In the genomic region with DNA sequence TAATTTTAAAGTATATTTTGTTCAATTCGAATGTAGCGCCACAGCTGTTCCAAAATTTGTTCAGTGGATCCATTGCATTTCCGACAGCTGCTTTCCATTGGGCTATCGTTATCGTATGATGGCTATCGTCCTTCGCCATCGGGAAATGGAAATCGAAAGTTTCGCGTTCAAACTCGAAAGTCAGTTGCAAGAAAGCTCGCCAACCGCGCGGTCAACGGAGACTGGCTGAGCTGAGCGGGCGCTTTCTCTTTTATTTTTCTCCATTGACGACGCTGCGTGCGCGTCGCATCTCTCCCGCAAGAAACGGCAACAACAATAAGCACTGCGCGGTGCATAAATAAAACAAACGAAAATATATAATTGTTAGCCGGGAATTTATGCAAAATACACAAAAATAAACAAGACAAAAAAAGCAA, we compare ENCODE assay signal across 3 fruit fly cellular contexts.
TF ChIP-seq lines count a peak whose summit lies in the region.

A gene (plus strand): TSS at position 181 of the 416 bp plus-strand sequence.

TF ChIP-seq in whole organism, adult, 20 proteins besides CTCF, POLR2A, EP300 and RAD21 (continued from another document):
- TF ChIP-seq CG1620 (GFP tag; optimal IDR thresholded peaks at IDR 0.05; lab: Kevin White, UChicago) (peak; percentile 25), Clk (GFP tag; optimal IDR thresholded peaks at IDR 0.05; lab: Kevin White, UChicago) (no peak)
TF ChIP-seq in whole organism, adult: peak in this region for 8.

TF ChIP-seq in whole organism, embryonic, 481 proteins besides CTCF, POLR2A, EP300 and RAD21 (continued from another document and continues in another):
- TF ChIP-seq CG12744 (GFP tag; optimal IDR thresholded peaks at IDR 0.05; lab: Kevin White, UChicago) (peak; percentile 16), Atf6 (GFP tag; IDR thresholded peaks at IDR 0.05; lab: Robert Waterston, UW) (peak; percentile 37; the same call in 1 of the 2 replicates), CG7839 (tag; optimal IDR thresholded peaks at IDR 0.05; lab: Kevin White, UChicago) (peak; percentile 22), odd (GFP tag; optimal IDR thresholded peaks at IDR 0.05; lab: Kevin White, UChicago) (no peak), E2f2 (GFP tag; IDR thresholded peaks at IDR 0.05; lab: Robert Waterston, UW) (peak; percentile 92), bbx (GFP tag; IDR thresholded peaks at IDR 0.05; lab: Robert Waterston, UW; ENCODE audit: partially characterized antibody) (peak; percentile 73), nom (GFP tag; optimal IDR thresholded peaks at IDR 0.05; lab: Kevin White, UChicago) (peak; percentile 23), CG2712 (tag; optimal IDR thresholded peaks at IDR 0.05; lab: Kevin White, UChicago) (peak; percentile 33), mld (GFP tag; IDR thresholded peaks at IDR 0.05; lab: Robert Waterston, UW; ENCODE audit: partially characterized antibody) (peak; percentile 63; the same call in 2 of the 3 replicates), nerfin-2 (GFP tag; IDR thresholded peaks at IDR 0.05; lab: Robert Waterston, UW; ENCODE audit: partially characterized antibody) (peak; percentile 73), CG7357 (GFP tag; IDR thresholded peaks at IDR 0.05; lab: Robert Waterston, UW) (peak; percentile 93), Lhr (GFP tag; optimal IDR thresholded peaks at IDR 0.05; lab: Kevin White, UChicago) (peak; percentile 33), CG14710 (tag; optimal IDR thresholded peaks at IDR 0.05; lab: Kevin White, UChicago) (peak; percentile 88), CG9797 (GFP tag; optimal IDR thresholded peaks at IDR 0.05; lab: Kevin White, UChicago) (peak; percentile 18), pan (optimal IDR thresholded peaks at IDR 0.05; lab: Kevin White, UChicago) (no peak), pan (GFP tag; optimal IDR thresholded peaks at IDR 0.05 in 1 of 2, IDR thresholded peaks at IDR 0.05 in 1 of 2) (peak in 1 of 2 experiments; percentile 20), chn (GFP tag; optimal IDR thresholded peaks at IDR 0.05; lab: Kevin White, UChicago) (no peak), H15 (GFP tag; IDR thresholded peaks at IDR 0.05; lab: Robert Waterston, UW) (no peak), CG8924 (tag; optimal IDR thresholded peaks at IDR 0.05; lab: Kevin White, UChicago) (peak; percentile 1), Rfx (GFP tag; IDR thresholded peaks at IDR 0.05; lab: Robert Waterston, UW) (0 out of 2 replicates have a peak, but pooled peaks have one; percentile 22), HmgZ (tag; optimal IDR thresholded peaks at IDR 0.05; lab: Kevin White, UChicago) (peak; percentile 26), inv (GFP tag; IDR thresholded peaks at IDR 0.05; lab: Robert Waterston, UW; ENCODE audit: partially characterized antibody) (peak; percentile 39; the same call in 1 of the 2 replicates), CG12659 (GFP tag; optimal IDR thresholded peaks at IDR 0.05; lab: Kevin White, UChicago) (peak; percentile 46), Ptx1 (GFP tag; IDR thresholded peaks at IDR 0.05; lab: Robert Waterston, UW) (no peak), CG13287 (GFP tag; IDR thresholded peaks at IDR 0.05; lab: Robert Waterston, UW; ENCODE audit: partially characterized antibody) (peak; percentile 69), MBD-R2 (GFP tag; IDR thresholded peaks at IDR 0.05; lab: Robert Waterston, UW) (peak; percentile 29; the same call in 1 of the 2 replicates), ftz-f1 (GFP tag; optimal IDR thresholded peaks at IDR 0.05; lab: Kevin White, UChicago) (peak; percentile 88), CHES-1-like (GFP tag; optimal IDR thresholded peaks at IDR 0.05; lab: Kevin White, UChicago) (peak; percentile 20), CG15601 (tag; optimal IDR thresholded peaks at IDR 0.05; lab: Kevin White, UChicago) (peak; percentile 21), CG5180 (GFP tag; optimal IDR thresholded peaks at IDR 0.05; lab: Kevin White, UChicago) (peak; percentile 84), Hand (GFP tag; optimal IDR thresholded peaks at IDR 0.05; lab: Kevin White, UChicago) (peak; percentile 38), crp (GFP tag; optimal IDR thresholded peaks at IDR 0.05; lab: Kevin White, UChicago) (peak; percentile 22 to 91), ac (GFP tag; optimal IDR thresholded peaks at IDR 0.05; lab: Kevin White, UChicago) (no peak), chinmo (GFP tag; IDR thresholded peaks at IDR 0.05; lab: Robert Waterston, UW; ENCODE audit: partially characterized antibody) (0 out of 4 replicates have a peak, but pooled peaks have one; percentile 63), CG10959 (GFP tag; IDR thresholded peaks at IDR 0.05; lab: Robert Waterston, UW) (no peak), lola (GFP tag; optimal IDR thresholded peaks at IDR 0.05; lab: Kevin White, UChicago) (peak in 1 of 3 experiments; percentile 79), CG11504 (tag; optimal IDR thresholded peaks at IDR 0.05; lab: Kevin White, UChicago) (peak; percentile 16), Ets65A (GFP tag; lab: Kevin White, UChicago) (peak; percentile 58), Dll (GFP tag; IDR thresholded peaks at IDR 0.05; lab: Robert Waterston, UW; ENCODE audit: partially characterized antibody) (peak; percentile 54; the same call in 2 of the 4 replicates), CG7987 (GFP tag; optimal IDR thresholded peaks at IDR 0.05; lab: Kevin White, UChicago) (peak; percentile 24), gro (GFP tag; optimal IDR thresholded peaks at IDR 0.05; lab: Kevin White, UChicago) (peak; percentile 38), HLH54F (GFP tag; optimal IDR thresholded peaks at IDR 0.05; lab: Kevin White, UChicago) (no peak), sens (GFP tag; lab: Kevin White, UChicago) (peak; percentile 57), wor (GFP tag; IDR thresholded peaks at IDR 0.05; lab: Robert Waterston, UW) (no peak), ato (GFP tag; IDR thresholded peaks at IDR 0.05; lab: Robert Waterston, UW; ENCODE audit: partially characterized antibody) (peak; percentile 53), CG4360 (GFP tag; IDR thresholded peaks at IDR 0.05; lab: Robert Waterston, UW) (peak; percentile 38; the same call in 1 of the 2 replicates), Opbp (GFP tag; IDR thresholded peaks at IDR 0.05; lab: Robert Waterston, UW; ENCODE audit: partially characterized antibody) (peak; percentile 77; the same call in 2 of the 3 replicates), CG8290 (GFP tag; optimal IDR thresholded peaks at IDR 0.05; lab: Kevin White, UChicago) (no peak), CG8290 (tag; optimal IDR thresholded peaks at IDR 0.05; lab: Kevin White, UChicago) (peak in 1 of 2 experiments; percentile 63), HLH4C (GFP tag; IDR thresholded peaks at IDR 0.05; lab: Robert Waterston, UW; ENCODE audit: partially characterized antibody) (peak; percentile 72), Fer1 (GFP tag; optimal IDR thresholded peaks at IDR 0.05; lab: Kevin White, UChicago) (peak; percentile 36), CG3847 (GFP tag; IDR thresholded peaks at IDR 0.05; lab: Robert Waterston, UW) (0 out of 2 replicates have a peak, but pooled peaks have one; percentile 22), CoRest (tag; optimal IDR thresholded peaks at IDR 0.05; lab: Kevin White, UChicago) (peak; percentile 27), Nf-YC (tag; optimal IDR thresholded peaks at IDR 0.05; lab: Kevin White, UChicago) (peak; percentile 17), knrl (GFP tag; IDR thresholded peaks at IDR 0.05; lab: Robert Waterston, UW; ENCODE audit: partially characterized antibody) (peak; percentile 45; the same call in 1 of the 3 replicates), CG32532 (GFP tag; IDR thresholded peaks at IDR 0.05; lab: Robert Waterston, UW) (0 out of 2 replicates have a peak, but pooled peaks have one; percentile 14)

TF ChIP-seq in whole organism, prepupa, 60 proteins besides CTCF, POLR2A, EP300 and RAD21 (continued from another document):
- peak; percentile 29 for TF ChIP-seq dsx (GFP tag; optimal IDR thresholded peaks at IDR 0.05; lab: Kevin White, UChicago; ENCODE audit: poor library complexity, severe bottlenecking)
- TF ChIP-seq vri (GFP tag; optimal IDR thresholded peaks at IDR 0.05; lab: Kevin White, UChicago) = no peak
- no peak for TF ChIP-seq fd59A (GFP tag; optimal IDR thresholded peaks at IDR 0.05; lab: Kevin White, UChicago)
- peak; percentile 38 for TF ChIP-seq Sox14 (GFP tag; optimal IDR thresholded peaks at IDR 0.05; lab: Kevin White, UChicago)
- TF ChIP-seq CG6163 (GFP tag; IDR thresholded peaks at IDR 0.05; lab: Robert Waterston, UW) = 0 out of 3 replicates have a peak, but pooled peaks have one; percentile 45
- no peak for TF ChIP-seq spab (GFP tag; optimal IDR thresholded peaks at IDR 0.05; lab: Kevin White, UChicago)
- peak; percentile 18 for TF ChIP-seq CG6808 (GFP tag; optimal IDR thresholded peaks at IDR 0.05; lab: Kevin White, UChicago)
- TF ChIP-seq Met (GFP tag; optimal IDR thresholded peaks at IDR 0.05; lab: Kevin White, UChicago) = no peak
- TF ChIP-seq Sox102F (GFP tag; optimal IDR thresholded peaks at IDR 0.05; lab: Kevin White, UChicago) = no peak
- peak; percentile 2 for TF ChIP-seq CG3032 (tag; optimal IDR thresholded peaks at IDR 0.05; lab: Kevin White, UChicago)
- TF ChIP-seq CG6276 (GFP tag; optimal IDR thresholded peaks at IDR 0.05; lab: Kevin White, UChicago) = no peak
- TF ChIP-seq Gug (GFP tag; IDR thresholded peaks at IDR 0.05; lab: Robert Waterston, UW) = no peak
- TF ChIP-seq fd85E (GFP tag; optimal IDR thresholded peaks at IDR 0.05; lab: Kevin White, UChicago) = no peak
- no peak for TF ChIP-seq Lpt (GFP tag; optimal IDR thresholded peaks at IDR 0.05; lab: Kevin White, UChicago)
- TF ChIP-seq eg (GFP tag; IDR thresholded peaks at IDR 0.05; lab: Robert Waterston, UW) = peak; percentile 47; the same call in 2 of the 3 replicates
- no peak for TF ChIP-seq OdsH (GFP tag; optimal IDR thresholded peaks at IDR 0.05; lab: Kevin White, UChicago)
- no peak for TF ChIP-seq CG16779 (tag; optimal IDR thresholded peaks at IDR 0.05; lab: Kevin White, UChicago)
- peak in 1 of 2 experiments; percentile 23 for TF ChIP-seq ss (GFP tag; optimal IDR thresholded peaks at IDR 0.05; lab: Kevin White, UChicago)
- TF ChIP-seq cyc (GFP tag; optimal IDR thresholded peaks at IDR 0.05; lab: Kevin White, UChicago) = no peak
- TF ChIP-seq CG11294 (GFP tag; IDR thresholded peaks at IDR 0.05; lab: Robert Waterston, UW) = no peak
- no peak for TF ChIP-seq CG8319 (GFP tag; optimal IDR thresholded peaks at IDR 0.05; lab: Kevin White, UChicago)
- TF ChIP-seq CG31627 (GFP tag; optimal IDR thresholded peaks at IDR 0.05; lab: Kevin White, UChicago) = no peak
- peak; percentile 10 for TF ChIP-seq esn (GFP tag; optimal IDR thresholded peaks at IDR 0.05; lab: Kevin White, UChicago)
- peak; percentile 91 for TF ChIP-seq Blimp-1 (GFP tag; optimal IDR thresholded peaks at IDR 0.05; lab: Kevin White, UChicago)
- TF ChIP-seq pdm3 (GFP tag; optimal IDR thresholded peaks at IDR 0.05; lab: Kevin White, UChicago) = no peak
- peak; percentile 15 for TF ChIP-seq dac (GFP tag; optimal IDR thresholded peaks at IDR 0.05; lab: Kevin White, UChicago)
- no peak for TF ChIP-seq Sox15 (GFP tag; optimal IDR thresholded peaks at IDR 0.05; lab: Kevin White, UChicago)
- TF ChIP-seq Eip93F (GFP tag; optimal IDR thresholded peaks at IDR 0.05; lab: Kevin White, UChicago) = no peak
- no peak for TF ChIP-seq Hr39 (GFP tag; optimal IDR thresholded peaks at IDR 0.05; lab: Kevin White, UChicago)
- TF ChIP-seq CG7368 (GFP tag; optimal IDR thresholded peaks at IDR 0.05; lab: Kevin White, UChicago) = no peak
- TF ChIP-seq fkh (GFP tag; optimal IDR thresholded peaks at IDR 0.05; lab: Kevin White, UChicago) = peak; percentile 26
- no peak for TF ChIP-seq salr (GFP tag; optimal IDR thresholded peaks at IDR 0.05; lab: Kevin White, UChicago)
- TF ChIP-seq Ets96B (tag; optimal IDR thresholded peaks at IDR 0.05; lab: Kevin White, UChicago) = no peak
- TF ChIP-seq CG9139 (GFP tag; optimal IDR thresholded peaks at IDR 0.05; lab: Kevin White, UChicago) = no peak
- no peak for TF ChIP-seq CG11762 (GFP tag; optimal IDR thresholded peaks at IDR 0.05; lab: Kevin White, UChicago; ENCODE audit: insufficient read depth)
- no peak for TF ChIP-seq CG11902 (GFP tag; optimal IDR thresholded peaks at IDR 0.05; lab: Kevin White, UChicago)
- TF ChIP-seq net (GFP tag; optimal IDR thresholded peaks at IDR 0.05; lab: Kevin White, UChicago) = peak; percentile 9
- TF ChIP-seq topi (GFP tag; optimal IDR thresholded peaks at IDR 0.05; lab: Kevin White, UChicago) = no peak
- TF ChIP-seq CG8119 (GFP tag; IDR thresholded peaks at IDR 0.05; lab: Robert Waterston, UW) = 0 out of 3 replicates have a peak, but pooled peaks have one; percentile 12
- TF ChIP-seq CG32006 (GFP tag; optimal IDR thresholded peaks at IDR 0.05; lab: Kevin White, UChicago) = peak; percentile 15
